Worm (Caenorhabditis elegans): ENCODE results near the gene Y46G5A.22.

Gene Y46G5A.22

DNA sequence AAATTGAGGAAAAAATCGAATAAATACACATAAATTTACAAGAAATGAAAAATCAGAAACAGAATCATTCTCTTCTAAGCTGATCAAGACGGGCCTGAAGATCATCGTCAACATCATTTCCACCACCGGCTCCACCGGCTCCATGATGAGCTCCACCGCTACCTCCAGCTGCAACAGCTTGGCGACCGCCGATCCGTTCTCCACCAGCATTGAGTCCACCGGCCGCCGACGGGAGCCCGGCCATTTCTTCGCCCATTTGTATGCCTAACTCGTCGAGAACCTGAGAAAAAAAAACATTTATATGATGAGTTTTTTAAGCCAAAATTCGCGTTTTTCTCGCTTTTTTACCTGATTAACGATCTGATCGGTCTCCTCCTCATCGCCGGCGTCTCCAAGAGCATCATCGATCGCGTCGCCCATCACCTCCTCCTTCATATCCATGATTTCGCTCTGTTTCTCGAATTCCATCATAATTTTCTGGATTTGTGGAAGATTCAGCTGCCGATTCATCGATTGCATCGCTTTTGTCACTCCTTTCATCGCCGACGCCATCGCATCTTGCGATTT, 51.0 kb downstream of the Y46G5A.22 start:
- no peak for TF ChIP-seq Y67H2A.10 (GFP tag; conservative IDR thresholded peaks at IDR 0.05)
- TF ChIP-seq F33H1.4 (GFP tag; IDR thresholded peaks at IDR 0.05) = no peak
- no peak for TF ChIP-seq mcd-1 (GFP tag; IDR thresholded peaks at IDR 0.05)
- no peak for TF ChIP-seq ztf-25 (GFP tag; IDR thresholded peaks at IDR 0.05)
- no peak for TF ChIP-seq F23B12.7 (tag; optimal IDR thresholded peaks at IDR 0.05; ENCODE audit: insufficient read depth)
- TF ChIP-seq hlh-12 (tag; optimal IDR thresholded peaks at IDR 0.05) = no peak
- no peak for TF ChIP-seq gei-17 (GFP tag; optimal IDR thresholded peaks at IDR 0.05)
- no peak for TF ChIP-seq tbx-9 (tag; optimal IDR thresholded peaks at IDR 0.05; ENCODE audit: borderline replicate concordance)
- TF ChIP-seq F57A8.1 (GFP tag; optimal IDR thresholded peaks at IDR 0.05) = no peak
- peak; percentile 59; the same call in 1 of the 2 replicates for TF ChIP-seq egrh-3 (GFP tag; IDR thresholded peaks at IDR 0.05)
- TF ChIP-seq let-526 (GFP tag; IDR thresholded peaks at IDR 0.05) = no peak
- TF ChIP-seq zfh-2 (GFP tag; conservative IDR thresholded peaks at IDR 0.05) = peak; percentile 82
- TF ChIP-seq mes-4 (tag; optimal IDR thresholded peaks at IDR 0.05) = no peak
- no peak for TF ChIP-seq madf-10 (tag; optimal IDR thresholded peaks at IDR 0.05)
